Fruit fly (Drosophila melanogaster) whole organism, embryonic: Measurements from ENCODE around the gene CG17027.

ENCODE experiments used
- Bgb ChIP-seq: fragments of 200-800 bp; sonication (Bioruptor generic); IDR thresholded peaks from 2 replicates; pipeline ENCODE4 v1.3.6; 2022; ENCODE audit warnings: missing biosample characterization, missing genetic modification characterization; ENCODE audit not compliant: partially characterized antibody
- CG1024 ChIP-seq: fragments of 200-800 bp; sonication (Bioruptor generic); IDR thresholded peaks from 2 replicates; pipeline ENCODE4 v1.3.6; 2022; ENCODE audit warnings: missing biosample characterization, missing genetic modification characterization
- CG10366 ChIP-seq: fragments of 200-800 bp; sonication (Bioruptor generic); IDR thresholded peaks from 2 replicates; pipeline ENCODE4 v1.3.6; 2022; ENCODE audit warnings: missing biosample characterization, missing genetic modification characterization
- CG10462 ChIP-seq: fragments of 200-800 bp; sonication (Bioruptor generic); optimal IDR thresholded peaks from 2 replicates; lab custom pipeline; 2016; ENCODE audit warnings: missing biosample characterization, missing genetic modification characterization
- CG10959 ChIP-seq: fragments of 200-800 bp; sonication (Bioruptor generic); IDR thresholded peaks from 2 replicates; pipeline ENCODE4 v1.3.6; 2022; ENCODE audit warnings: missing biosample characterization, missing genetic modification characterization
- CG11093 ChIP-seq: fragments of 200-800 bp; sonication (Bioruptor generic); IDR thresholded peaks from 3 replicates; pipeline ENCODE4 v1.3.6; 2022; ENCODE audit warnings: missing biosample characterization, missing genetic modification characterization
- CG11560 ChIP-seq: fragments of 200-800 bp; sonication (Bioruptor generic); IDR thresholded peaks from 3 replicates; pipeline ENCODE4 v1.3.6; 2022; ENCODE audit warnings: missing biosample characterization, missing genetic modification characterization
- CG11723 ChIP-seq: fragments of 200-800 bp; sonication (Bioruptor generic); optimal IDR thresholded peaks from 2 replicates; lab custom pipeline; 2017; ENCODE audit warnings: missing biosample characterization, mild to moderate bottlenecking, missing genetic modification characterization
- CG12236 ChIP-seq: fragments of 200-800 bp; sonication (Bioruptor generic); optimal IDR thresholded peaks from 2 replicates; lab custom pipeline; 2016; ENCODE audit warnings: missing biosample characterization, missing genetic modification characterization
- CG12942 ChIP-seq: fragments of 200-800 bp; sonication (Bioruptor generic); optimal IDR thresholded peaks from 3 replicates; lab custom pipeline; 2016; ENCODE audit warnings: missing biosample characterization, missing genetic modification characterization
- CG13424 ChIP-seq: fragments of 200-800 bp; sonication (Bioruptor generic); optimal IDR thresholded peaks from 2 replicates; lab custom pipeline; 2019; ENCODE audit warnings: missing biosample characterization, mild to moderate bottlenecking, missing genetic modification characterization, moderate library complexity
- CG15011 ChIP-seq: fragments of 200-800 bp; sonication (Bioruptor generic); optimal IDR thresholded peaks from 3 replicates; lab custom pipeline; 2018; ENCODE audit warnings: missing biosample characterization, mild to moderate bottlenecking, missing genetic modification characterization
- CG1529 ChIP-seq: fragments of 200-800 bp; sonication (Bioruptor generic); optimal IDR thresholded peaks from 3 replicates; lab custom pipeline; 2018; ENCODE audit warnings: missing biosample characterization, missing genetic modification characterization
- CG1647 ChIP-seq: fragments of 200-800 bp; sonication (Bioruptor generic); optimal IDR thresholded peaks from 3 replicates; lab custom pipeline; 2016; ENCODE audit warnings: missing biosample characterization, missing genetic modification characterization
- CG1792 ChIP-seq: fragments of 200-800 bp; sonication (Bioruptor generic); optimal IDR thresholded peaks from 2 replicates; lab custom pipeline; 2016; ENCODE audit warnings: missing biosample characterization, missing genetic modification characterization
- CG18262 ChIP-seq: fragments of 200-800 bp; optimal IDR thresholded peaks from 3 replicates; lab custom pipeline; 2019; ENCODE audit warnings: missing biosample characterization, mild to moderate bottlenecking, missing genetic modification characterization, moderate library complexity
- CG31441 ChIP-seq: fragments of 200-800 bp; sonication (Bioruptor generic); IDR thresholded peaks from 2 replicates; pipeline ENCODE4 v1.3.6; 2022; ENCODE audit warnings: missing biosample characterization, missing genetic modification characterization
- CG32772 ChIP-seq: fragments of 200-800 bp; sonication (Bioruptor generic); IDR thresholded peaks from 2 replicates; pipeline ENCODE4 v1.3.6; 2022; ENCODE audit warnings: missing biosample characterization, missing genetic modification characterization
- CG33213 ChIP-seq: fragments of 200-800 bp; sonication (Bioruptor generic); optimal IDR thresholded peaks from 3 replicates; lab custom pipeline; 2016; ENCODE audit warnings: missing biosample characterization, missing genetic modification characterization
- CG4707 ChIP-seq: fragments of 200-800 bp; sonication (Bioruptor generic); optimal IDR thresholded peaks from 2 replicates; lab custom pipeline; 2018; ENCODE audit warnings: missing biosample characterization, mild to moderate bottlenecking, missing genetic modification characterization, moderate library complexity
- CG5245 ChIP-seq: fragments of 200-800 bp; sonication (Bioruptor generic); optimal IDR thresholded peaks from 3 replicates; lab custom pipeline; 2016; ENCODE audit warnings: missing biosample characterization, missing genetic modification characterization
- CG5953 ChIP-seq: fragments of 200-800 bp; sonication (Bioruptor generic); IDR thresholded peaks from 2 replicates; pipeline ENCODE4 v1.3.6; 2022; ENCODE audit warnings: missing biosample characterization, missing genetic modification characterization
- CG7839 ChIP-seq: fragments of 200-800 bp; sonication (Bioruptor generic); optimal IDR thresholded peaks from 3 replicates; lab custom pipeline; 2018; ENCODE audit warnings: missing biosample characterization, mild to moderate bottlenecking, missing genetic modification characterization, moderate library complexity
- CG7987 ChIP-seq: fragments of 200-800 bp; sonication (Bioruptor generic); optimal IDR thresholded peaks from 2 replicates; lab custom pipeline; 2018; ENCODE audit warnings: missing biosample characterization, mild to moderate bottlenecking, missing genetic modification characterization, moderate library complexity
- CG8359 ChIP-seq: fragments of 200-800 bp; sonication (Bioruptor generic); optimal IDR thresholded peaks from 2 replicates; lab custom pipeline; 2017; ENCODE audit warnings: missing biosample characterization, mild to moderate bottlenecking, missing genetic modification characterization, borderline replicate concordance
- CG8388 ChIP-seq: fragments of 200-800 bp; sonication (Bioruptor generic); optimal IDR thresholded peaks from 2 replicates; lab custom pipeline; 2019; ENCODE audit warnings: missing biosample characterization, mild to moderate bottlenecking, missing genetic modification characterization, moderate library complexity
- CG8765 ChIP-seq: fragments of 200-800 bp; sonication (Bioruptor generic); IDR thresholded peaks from 2 replicates; pipeline ENCODE4 v1.3.6; 2022; ENCODE audit warnings: missing biosample characterization, missing genetic modification characterization
- CG9817 ChIP-seq: fragments of 200-800 bp; sonication (Bioruptor generic); optimal IDR thresholded peaks from 2 replicates; lab custom pipeline; 2018; ENCODE audit warnings: missing biosample characterization, mild to moderate bottlenecking, missing genetic modification characterization, moderate library complexity
- CoRest ChIP-seq: fragments of 200-800 bp; sonication (Bioruptor generic); optimal IDR thresholded peaks from 3 replicates; lab custom pipeline; 2018; ENCODE audit warnings: missing biosample characterization, mild to moderate bottlenecking, missing genetic modification characterization, moderate library complexity
- Fer3 ChIP-seq: fragments of 200-800 bp; sonication (Bioruptor generic); optimal IDR thresholded peaks from 2 replicates; lab custom pipeline; 2018; ENCODE audit warnings: missing biosample characterization, mild to moderate bottlenecking, missing genetic modification characterization, moderate library complexity
- Hmx ChIP-seq: fragments of 200-800 bp; sonication (Bioruptor generic); optimal IDR thresholded peaks from 2 replicates; lab custom pipeline; 2016; ENCODE audit warnings: missing biosample characterization, missing genetic modification characterization
- NFAT ChIP-seq: fragments of 200-800 bp; sonication (Bioruptor generic); IDR thresholded peaks from 2 replicates; pipeline ENCODE4 v1.3.6; 2022; ENCODE audit warnings: missing biosample characterization, missing genetic modification characterization
- Optix ChIP-seq: fragments of 200-800 bp; sonication (Bioruptor generic); IDR thresholded peaks from 3 replicates; pipeline ENCODE4 v1.3.6; 2022; ENCODE audit warnings: missing biosample characterization, missing genetic modification characterization
- Rx ChIP-seq: fragments of 200-800 bp; sonication (Bioruptor generic); IDR thresholded peaks from 2 replicates; pipeline ENCODE4 v1.3.6; 2022; ENCODE audit warnings: missing biosample characterization, missing genetic modification characterization
- Usf ChIP-seq: fragments of 200-800 bp; sonication (Bioruptor generic); optimal IDR thresholded peaks from 2 replicates; lab custom pipeline; 2017; ENCODE audit warnings: missing genotype, missing biosample characterization, missing genetic modification characterization
- Xrp1 ChIP-seq: fragments of 200-800 bp; sonication (Bioruptor generic); IDR thresholded peaks from 2 replicates; pipeline ENCODE4 v1.3.6; 2022; ENCODE audit warnings: missing biosample characterization, missing genetic modification characterization
- ase ChIP-seq: fragments of 200-800 bp; sonication (Bioruptor generic); IDR thresholded peaks from 3 replicates; pipeline ENCODE4 v1.3.6; 2022; ENCODE audit warnings: missing biosample characterization, missing genetic modification characterization
- corto ChIP-seq: fragments of 200-800 bp; sonication (Bioruptor generic); optimal IDR thresholded peaks from 2 replicates; lab custom pipeline; 2016; ENCODE audit warnings: missing biosample characterization, mild to moderate bottlenecking, missing genetic modification characterization, moderate library complexity
- croc ChIP-seq: fragments of 200-800 bp; sonication (Bioruptor generic); conservative IDR thresholded peaks from 3 replicates; pipeline ENCODE4 v1.3.6; 2022; ENCODE audit warnings: missing biosample characterization, missing genetic modification characterization
- cwo ChIP-seq: fragments of 200-800 bp; sonication (Bioruptor generic); optimal IDR thresholded peaks from 3 replicates; lab custom pipeline; 2017; ENCODE audit warnings: missing biosample characterization, missing genetic modification characterization, mild to moderate bottlenecking, moderate library complexity, missing genetic modification reagents
- dimm ChIP-seq: fragments of 200-800 bp; sonication (Bioruptor generic); IDR thresholded peaks from 2 replicates; pipeline ENCODE4 v1.3.6; 2022; ENCODE audit warnings: missing biosample characterization, missing genetic modification characterization
- gem ChIP-seq: fragments of 200-800 bp; sonication (Bioruptor generic); optimal IDR thresholded peaks from 2 replicates; lab custom pipeline; 2019; ENCODE audit warnings: missing biosample characterization, mild to moderate bottlenecking, missing genetic modification characterization, moderate library complexity
- hb ChIP-seq: fragments of 200-800 bp; sonication (Bioruptor generic); IDR thresholded peaks from 3 replicates; pipeline ENCODE4 v1.3.6; 2022; ENCODE audit warnings: missing biosample characterization, missing genetic modification characterization; ENCODE audit not compliant: partially characterized antibody
- lilli ChIP-seq: fragments of 200-800 bp; sonication (Bioruptor generic); optimal IDR thresholded peaks from 3 replicates; lab custom pipeline; 2016; ENCODE audit warnings: missing biosample characterization, missing genetic modification characterization
- mam ChIP-seq: fragments of 200-800 bp; sonication (Bioruptor generic); optimal IDR thresholded peaks from 3 replicates; lab custom pipeline; 2016; ENCODE audit warnings: missing biosample characterization, missing genetic modification characterization
- odd ChIP-seq: fragments of 200-800 bp; sonication (Bioruptor generic); optimal IDR thresholded peaks from 2 replicates; lab custom pipeline; 2017; ENCODE audit warnings: missing biosample characterization, mild to moderate bottlenecking, missing genetic modification characterization
- p53 ChIP-seq: fragments of 200-800 bp; sonication (Bioruptor generic); optimal IDR thresholded peaks from 2 replicates; lab custom pipeline; 2016; ENCODE audit warnings: missing biosample characterization, missing genetic modification characterization
- ssp ChIP-seq: fragments of 200-800 bp; sonication (Bioruptor generic); IDR thresholded peaks from 2 replicates; pipeline ENCODE4 v1.3.6; 2022; ENCODE audit warnings: missing biosample characterization, missing genetic modification characterization
- stc ChIP-seq: fragments of 200-800 bp; sonication (Bioruptor generic); IDR thresholded peaks from 2 replicates; pipeline ENCODE4 v1.3.6; 2022; ENCODE audit warnings: missing biosample characterization, missing genetic modification characterization
- tup ChIP-seq: fragments of 200-800 bp; sonication (Bioruptor generic); optimal IDR thresholded peaks from 2 replicates; lab custom pipeline; 2016; ENCODE audit warnings: missing biosample characterization, mild to moderate bottlenecking, missing genetic modification characterization, moderate library complexity
- zfh1 ChIP-seq: fragments of 200-800 bp; sonication (Bioruptor generic); IDR thresholded peaks from 3 replicates; pipeline ENCODE4 v1.3.6; 2022; ENCODE audit warnings: missing biosample characterization, missing genetic modification characterization

Gene CG17027

dm6 chr3L:15940823-15941222 is 39.1 kb upstream of the CG17027 start (continued):
- TF ChIP-seq corto (GFP tag; lab: Kevin White, UChicago) (peak; percentile 47), Hmx (GFP tag; lab: Kevin White, UChicago) (no peak), CG33213 (GFP tag; lab: Kevin White, UChicago) (peak; percentile 17), CG1529 (peak; percentile 65), hb (GFP tag; lab: Robert Waterston, UW) (no peak), ssp (GFP tag; lab: Robert Waterston, UW) (0 out of 2 replicates have a peak, but pooled peaks have one; percentile 48), Usf (GFP tag; lab: Kevin White, UChicago) (no peak), CG8388 (peak; percentile 62), stc (GFP tag; lab: Robert Waterston, UW) (peak; percentile 68), CG11723 (peak; percentile 41), CG10959 (GFP tag; lab: Robert Waterston, UW) (peak; percentile 32; the same call in 1 of the 2 replicates), ase (GFP tag; lab: Robert Waterston, UW) (peak; percentile 62; the same call in 2 of the 3 replicates), mam (GFP tag; lab: Kevin White, UChicago) (peak; percentile 14), tup (GFP tag; lab: Kevin White, UChicago) (no peak), CG32772 (GFP tag; lab: Robert Waterston, UW) (peak; percentile 60; the same call in 1 of the 2 replicates), CG1647 (GFP tag; lab: Kevin White, UChicago) (peak; percentile 56), CG9817 (tag; lab: Kevin White, UChicago) (peak; percentile 43), Bgb (GFP tag; lab: Robert Waterston, UW) (no peak), CG1792 (peak; percentile 19), CG18262 (peak; percentile 73), CoRest (peak; percentile 57), CG5953 (peak; percentile 81), CG4707 (GFP tag; lab: Kevin White, UChicago) (peak; percentile 44), CG15011 (GFP tag; lab: Kevin White, UChicago) (no peak), CG13424 (tag; lab: Kevin White, UChicago) (peak; percentile 80), CG8765 (no peak), CG7839 (tag; lab: Kevin White, UChicago) (peak; percentile 72), Fer3 (tag; lab: Kevin White, UChicago) (peak; percentile 11), CG31441 (GFP tag; lab: Robert Waterston, UW) (peak; percentile 75), CG10366 (peak; percentile 65), odd (peak; percentile 25), CG11560 (tag; lab: Robert Waterston, UW) (no peak), CG11093 (GFP tag; lab: Robert Waterston, UW) (peak; percentile 55; the same call in 2 of the 3 replicates), cwo (GFP tag; lab: Kevin White, UChicago) (peak; percentile 6), Xrp1 (GFP tag; lab: Robert Waterston, UW) (peak; percentile 74), CG8359 (GFP tag; lab: Kevin White, UChicago) (peak; percentile 16), CG10462 (peak; percentile 26), CG12942 (GFP tag; lab: Kevin White, UChicago) (peak; percentile 12), croc (GFP tag; lab: Robert Waterston, UW) (peak; percentile 67; the same call in 2 of the 3 replicates), p53 (no peak), lilli (GFP tag; lab: Kevin White, UChicago) (peak; percentile 44), gem (peak; percentile 74), CG1024 (GFP tag; lab: Robert Waterston, UW) (0 out of 2 replicates have a peak, but pooled peaks have one; percentile 31), CG7987 (GFP tag; lab: Kevin White, UChicago) (no peak), Rx (GFP tag; lab: Robert Waterston, UW) (peak; percentile 16; the same call in 1 of the 2 replicates), CG5245 (GFP tag; lab: Kevin White, UChicago) (peak; percentile 68), NFAT (GFP tag; lab: Robert Waterston, UW) (0 out of 2 replicates have a peak, but pooled peaks have one; percentile 17), CG12236 (peak; percentile 11), dimm (GFP tag; lab: Robert Waterston, UW) (peak; percentile 63), zfh1 (GFP tag; lab: Robert Waterston, UW) (peak; percentile 77; the same call in 2 of the 3 replicates), Optix (GFP tag; lab: Robert Waterston, UW) (peak; percentile 52; the same call in 1 of the 3 replicates)
